Fruit fly (Drosophila melanogaster): Measurements from ENCODE around the gene Las.

Gene Las

dm6 chr3L:20405971-20406948 is 25.9 kb downstream of the Las start (continued):
- TF ChIP-seq z (GFP tag; IDR thresholded peaks at IDR 0.05) = no peak
- TF ChIP-seq E2f1 (GFP tag; IDR thresholded peaks at IDR 0.05) = no peak
- TF ChIP-seq CG10274 (GFP tag; optimal IDR thresholded peaks at IDR 0.05) = no peak
- TF ChIP-seq Fer3 (tag; optimal IDR thresholded peaks at IDR 0.05) = peak; percentile 24
- no peak for TF ChIP-seq dimm (GFP tag; IDR thresholded peaks at IDR 0.05)
- TF ChIP-seq CG32767 (GFP tag; IDR thresholded peaks at IDR 0.05) = no peak
- TF ChIP-seq CG4360 (GFP tag; IDR thresholded peaks at IDR 0.05) = no peak
- TF ChIP-seq CG2678 (tag; optimal IDR thresholded peaks at IDR 0.05) = peak; percentile 49
- no peak for TF ChIP-seq prd (optimal IDR thresholded peaks at IDR 0.05)
- TF ChIP-seq prd (GFP tag; IDR thresholded peaks at IDR 0.05) = no peak
- TF ChIP-seq CG31441 (GFP tag; IDR thresholded peaks at IDR 0.05) = no peak
- TF ChIP-seq CG1024 (GFP tag; IDR thresholded peaks at IDR 0.05) = no peak
- no peak for TF ChIP-seq CG11093 (GFP tag; IDR thresholded peaks at IDR 0.05)
- no peak for TF ChIP-seq Dfd (GFP tag; optimal IDR thresholded peaks at IDR 0.05)
- TF ChIP-seq D (optimal IDR thresholded peaks at IDR 0.05) = no peak
- TF ChIP-seq D (GFP tag; optimal IDR thresholded peaks at IDR 0.05) = no peak
- TF ChIP-seq Hsf (GFP tag; optimal IDR thresholded peaks at IDR 0.05) = no peak
- no peak for TF ChIP-seq aop (GFP tag; IDR thresholded peaks at IDR 0.05)
- TF ChIP-seq Pdp1 (GFP tag; optimal IDR thresholded peaks at IDR 0.05) = no peak
- no peak for TF ChIP-seq emc (GFP tag; optimal IDR thresholded peaks at IDR 0.05)
- TF ChIP-seq B-H1 (GFP tag; IDR thresholded peaks at IDR 0.05) = no peak
- no peak for TF ChIP-seq pnt (GFP tag; optimal IDR thresholded peaks at IDR 0.05)
- TF ChIP-seq scrt (GFP tag; optimal IDR thresholded peaks at IDR 0.05) = peak; percentile 31
- no peak for TF ChIP-seq CG6175 (GFP tag; IDR thresholded peaks at IDR 0.05)
- no peak for TF ChIP-seq ash1 (GFP tag; optimal IDR thresholded peaks at IDR 0.05)
- no peak for TF ChIP-seq CG33213 (GFP tag; optimal IDR thresholded peaks at IDR 0.05)
- no peak for TF ChIP-seq CG4854 (GFP tag; optimal IDR thresholded peaks at IDR 0.05)
- peak; percentile 49 for TF ChIP-seq Hmr (GFP tag; optimal IDR thresholded peaks at IDR 0.05)
- no peak for TF ChIP-seq CG9817 (tag; optimal IDR thresholded peaks at IDR 0.05)
- TF ChIP-seq dm (GFP tag; optimal IDR thresholded peaks at IDR 0.05) = no peak
- TF ChIP-seq ase (GFP tag; IDR thresholded peaks at IDR 0.05) = no peak
- no peak for TF ChIP-seq Lhr (GFP tag; optimal IDR thresholded peaks at IDR 0.05)
- no peak for TF ChIP-seq toy (GFP tag; IDR thresholded peaks at IDR 0.05)
- no peak for TF ChIP-seq CG11085 (GFP tag; IDR thresholded peaks at IDR 0.05)
- TF ChIP-seq CG8388 (GFP tag; optimal IDR thresholded peaks at IDR 0.05) = no peak
- no peak for TF ChIP-seq CG30431 (GFP tag; optimal IDR thresholded peaks at IDR 0.05)
- no peak for TF ChIP-seq danr (GFP tag; IDR thresholded peaks at IDR 0.05)
- TF ChIP-seq CG12299 (tag; optimal IDR thresholded peaks at IDR 0.05) = peak; percentile 34
- no peak for TF ChIP-seq Xrp1 (GFP tag; IDR thresholded peaks at IDR 0.05)
- peak in 1 of 2 experiments; percentile 26 for TF ChIP-seq Eip74EF (GFP tag; optimal IDR thresholded peaks at IDR 0.05)
- TF ChIP-seq CG10543 (GFP tag; optimal IDR thresholded peaks at IDR 0.05) = no peak
- no peak for TF ChIP-seq trh (GFP tag; optimal IDR thresholded peaks at IDR 0.05)
- TF ChIP-seq wdn (GFP tag; IDR thresholded peaks at IDR 0.05) = no peak
- no peak for TF ChIP-seq CG6654 (GFP tag; optimal IDR thresholded peaks at IDR 0.05)
- no peak for TF ChIP-seq cato (GFP tag; optimal IDR thresholded peaks at IDR 0.05; ENCODE audit: borderline replicate concordance)
- no peak for TF ChIP-seq Xbp1 (GFP tag; optimal IDR thresholded peaks at IDR 0.05)
- no peak for TF ChIP-seq CG8359 (GFP tag; optimal IDR thresholded peaks at IDR 0.05; ENCODE audit: borderline replicate concordance)
- TF ChIP-seq CG32532 (GFP tag; IDR thresholded peaks at IDR 0.05) = no peak
- TF ChIP-seq CG3281 (GFP tag; optimal IDR thresholded peaks at IDR 0.05) = peak; percentile 43
- TF ChIP-seq CG17802 (tag; optimal IDR thresholded peaks at IDR 0.05) = peak; percentile 71

All from whole organism, embryonic.